Worm (Caenorhabditis elegans): ENCODE data around the gene F48G7.12.

DNA sequence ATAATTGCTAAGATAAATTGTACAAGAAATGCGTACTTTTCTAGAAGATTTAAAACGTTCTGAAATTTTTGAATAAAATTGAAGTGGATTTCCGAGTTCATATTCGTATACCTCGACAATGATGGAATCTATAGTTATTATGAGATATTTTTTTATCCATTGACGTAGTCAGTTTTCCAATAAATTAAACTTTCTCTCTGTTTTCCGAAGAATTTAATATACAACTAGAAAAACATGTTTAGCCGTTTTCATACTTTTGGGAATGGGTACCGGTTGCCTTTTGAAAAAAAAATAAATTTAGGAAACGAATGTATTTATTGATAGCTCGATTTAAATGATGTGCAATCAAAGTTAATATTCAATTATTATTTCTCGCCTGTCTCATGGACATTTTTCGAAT lies 37.2 kb downstream of the F48G7.12 start, which contains the start of gene srw-109:
- TF ChIP-seq che-1 (tag; optimal IDR thresholded peaks at IDR 0.05) (no peak), sox-4 (tag; optimal IDR thresholded peaks at IDR 0.05) (no peak), ahr-1 (tag; optimal IDR thresholded peaks at IDR 0.05) (no peak), fkh-10 (GFP tag; optimal IDR thresholded peaks at IDR 0.05) (no peak), ceh-19 (GFP tag; optimal IDR thresholded peaks at IDR 0.05) (no peak), pha-4 (tag; optimal IDR thresholded peaks at IDR 0.05) (no peak)
